Worm (Caenorhabditis elegans) whole organism, L3 larva: ENCODE data around the gene nuaf-3.

ENCODE experiments used
- aly-2 ChIP-seq: fragments of 150-350 bp; optimal IDR thresholded peaks from 2 replicates; lab custom pipeline; 2014; ENCODE audit warnings: missing biosample characterization, missing genetic modification characterization
- nhr-237 ChIP-seq: fragments of 150-350 bp; optimal IDR thresholded peaks from 2 replicates; lab custom pipeline; 2014; ENCODE audit warnings: missing biosample characterization, missing genetic modification characterization
- nhr-77 ChIP-seq: fragments of 150-350 bp; optimal IDR thresholded peaks from 2 replicates; lab custom pipeline; 2014; ENCODE audit warnings: missing biosample characterization, missing genetic modification characterization
- tbx-2 ChIP-seq: sonication (generic microtip); optimal IDR thresholded peaks from 2 replicates; lab custom pipeline; 2016; ENCODE audit warnings: mild to moderate bottlenecking, missing genetic modification characterization, missing compliant biosample characterization
- unc-39 ChIP-seq: sonication (generic microtip); optimal IDR thresholded peaks from 4 replicates; lab custom pipeline; 2017; ENCODE audit warnings: missing biosample characterization, missing genetic modification characterization
- ztf-11 ChIP-seq: fragments of 150-350 bp; optimal IDR thresholded peaks from 2 replicates; lab custom pipeline; 2014; ENCODE audit warnings: missing biosample characterization, missing genetic modification characterization
- ztf-4 ChIP-seq: fragments of 150-350 bp; optimal IDR thresholded peaks from 2 replicates; lab custom pipeline; 2014; ENCODE audit warnings: missing biosample characterization, missing genetic modification characterization

DNA sequence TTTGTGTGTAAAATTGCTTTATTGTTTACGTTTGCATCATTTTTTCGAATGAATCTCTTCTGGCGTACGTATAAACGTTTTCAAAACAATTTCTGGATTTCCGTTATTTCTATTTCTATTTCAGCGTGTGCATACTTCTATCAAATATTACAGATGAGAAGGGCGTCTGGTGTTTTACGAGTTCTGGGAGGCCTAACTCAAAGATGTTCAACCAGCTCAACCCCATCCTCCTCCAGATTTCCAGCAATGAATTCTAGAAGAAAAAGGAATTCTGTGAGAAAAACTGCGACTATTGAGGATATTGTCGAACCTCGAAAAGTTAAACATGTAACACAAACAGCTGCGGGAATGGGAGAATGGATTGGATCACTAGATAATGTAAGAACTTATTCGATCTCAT is 33.2 kb upstream of the nuaf-3 start, which contains the start of gene C08F8.2:
- no peak for TF ChIP-seq ztf-11 (tag; lab: Kevin White, UChicago)
- no peak for TF ChIP-seq ztf-4 (tag; lab: Kevin White, UChicago)
- TF ChIP-seq aly-2 (tag; lab: Kevin White, UChicago): no peak
- no peak for TF ChIP-seq nhr-237
- no peak for TF ChIP-seq tbx-2 (tag; lab: Kevin White, UChicago)
- TF ChIP-seq unc-39 (tag; lab: Kevin White, UChicago): no peak
- no peak for TF ChIP-seq nhr-77 (tag; lab: Kevin White, UChicago)
